Fruit fly (Drosophila melanogaster) S2 (cell line): ENCODE results near the gene SWIP.

Experiments used
- CG8478 ChIP-seq: fragments of >200 bp; optimal IDR thresholded peaks from 2 replicates; lab custom pipeline; 2018
- CTCF ChIP-seq, 2 experiments: fragments of >200 bp; optimal IDR thresholded peaks; 2 replicates each; lab custom pipeline; 2018

- TF ChIP-seq CG8478 (lab: Kevin White, UChicago) (no peak), CTCF (optimal IDR thresholded peaks at IDR 0.05; lab: Kevin White, UChicago) (no peak)
These were observed 18.2 kb downstream of the SWIP start for dm6 chrX:16331562-16332233.
